Worm (Caenorhabditis elegans) whole organism, midembryonic: Measurements from ENCODE around the gene fbf-2.
A peak's percentile ranks its signal among the peaks of the same experiment; 100 is the strongest.

Experiments used
- T22C8.4 ChIP-seq: fragments of 200-800 bp; sonication (Bioruptor generic); IDR thresholded peaks from 2 replicates; pipeline ENCODE4 v1.3.6; 2022; ENCODE audit warnings: missing genetic modification characterization, missing compliant biosample characterization
- cog-1 ChIP-seq: sonication (generic microtip); optimal IDR thresholded peaks from 2 replicates; lab custom pipeline; 2016; ENCODE audit warnings: missing genetic modification characterization, missing compliant biosample characterization
- flt-1 ChIP-seq: fragments of 200-800 bp; sonication (Bioruptor generic); IDR thresholded peaks from 2 replicates; pipeline ENCODE4 v1.3.6; 2022; ENCODE audit warnings: missing genetic modification characterization, missing compliant biosample characterization
- klf-2 ChIP-seq: fragments of 200-800 bp; sonication (Bioruptor generic); conservative IDR thresholded peaks from 2 replicates; pipeline ENCODE4 v1.3.6; 2022; ENCODE audit warnings: missing genetic modification reagents, missing genetic modification characterization, missing compliant biosample characterization
- med-1 ChIP-seq: sonication (generic microtip); optimal IDR thresholded peaks from 2 replicates; lab custom pipeline; 2017; ENCODE audit warnings: missing genetic modification characterization, mild to moderate bottlenecking, missing compliant biosample characterization, antibody characterized with exemption, missing genetic modification reagents; ENCODE audit not compliant: insufficient read depth
- ref-1 ChIP-seq: fragments of 200-800 bp; sonication (Bioruptor generic); conservative IDR thresholded peaks from 2 replicates; pipeline ENCODE4 v1.3.6; 2022; ENCODE audit warnings: missing genetic modification reagents, missing genetic modification characterization, missing compliant biosample characterization
- tab-1 ChIP-seq: fragments of 200-800 bp; sonication (Bioruptor generic); IDR thresholded peaks from 2 replicates; pipeline ENCODE4 v1.3.6; 2022; ENCODE audit warnings: missing genetic modification characterization, missing compliant biosample characterization
- ztf-23 ChIP-seq: fragments of 200-800 bp; sonication (Bioruptor generic); IDR thresholded peaks from 2 replicates; pipeline ENCODE4 v1.3.6; 2022; ENCODE audit warnings: missing genetic modification reagents, missing genetic modification characterization, missing compliant biosample characterization
- ztf-29 ChIP-seq: fragments of 200-800 bp; sonication (Bioruptor generic); IDR thresholded peaks from 2 replicates; pipeline ENCODE4 v1.3.6; 2022; ENCODE audit warnings: missing genetic modification reagents, missing genetic modification characterization, missing compliant biosample characterization

The fbf-2 gene

ce11 chrII:6049546-6049945, 41.7 kb downstream of the fbf-2 start:
- TF ChIP-seq tab-1 (GFP tag; lab: Robert Waterston, UW) (no peak), ztf-29 (no peak), T22C8.4 (GFP tag; lab: Robert Waterston, UW) (no peak), flt-1 (no peak), cog-1 (tag; lab: Kevin White, UChicago) (no peak), ref-1 (GFP tag; lab: Robert Waterston, UW) (no peak), klf-2 (GFP tag; lab: Robert Waterston, UW) (no peak), med-1 (GFP tag; lab: Kevin White, UChicago) (no peak), ztf-23 (GFP tag; lab: Robert Waterston, UW) (no peak)

ce11 chrII:6047639-6048159, 43.6 kb downstream of the fbf-2 start, which contains the start of the genes R12C12.6 and ran-5:
Gene R12C12.6 (minus strand): TSS chrII:6047867.
Gene ran-5 (plus strand): TSS chrII:6048109.
- no peak for TF ChIP-seq med-1 (GFP tag; lab: Kevin White, UChicago)
- TF ChIP-seq tab-1 (GFP tag; lab: Robert Waterston, UW): no peak
- peak; percentile 71 for TF ChIP-seq cog-1 (tag; lab: Kevin White, UChicago)
- TF ChIP-seq ztf-23 (GFP tag; lab: Robert Waterston, UW): peak; percentile 64; the same call in 1 of the 2 replicates
- TF ChIP-seq klf-2 (GFP tag; lab: Robert Waterston, UW): no peak
- TF ChIP-seq ztf-29: no peak
- 0 out of 2 replicates have a peak, but pooled peaks have one; percentile 33 for TF ChIP-seq flt-1
- TF ChIP-seq ref-1 (GFP tag; lab: Robert Waterston, UW): no peak
- TF ChIP-seq T22C8.4 (GFP tag; lab: Robert Waterston, UW): no peak

- TF ChIP-seq med-1 (GFP tag; lab: Kevin White, UChicago): no peak
- TF ChIP-seq T22C8.4 (GFP tag; lab: Robert Waterston, UW): no peak
- no peak for TF ChIP-seq flt-1
- TF ChIP-seq ztf-23 (GFP tag; lab: Robert Waterston, UW): 0 out of 2 replicates have a peak, but pooled peaks have one; percentile 25
- TF ChIP-seq ref-1 (GFP tag; lab: Robert Waterston, UW): no peak
- no peak for TF ChIP-seq klf-2 (GFP tag; lab: Robert Waterston, UW)
Observed at ce11 chrII:6046023-6046631, 45.2 kb downstream of the fbf-2 start.

- no peak for TF ChIP-seq T22C8.4 (GFP tag; lab: Robert Waterston, UW)
- no peak for TF ChIP-seq ztf-23 (GFP tag; lab: Robert Waterston, UW)
Observed at ce11 chrII:6045048-6045447, 46.2 kb downstream of the fbf-2 start, which contains the start of gene R12C12.5. Gene R12C12.5 (minus strand): TSS chrII:6045148.

- TF ChIP-seq med-1 (GFP tag; lab: Kevin White, UChicago) (no peak), T22C8.4 (GFP tag; lab: Robert Waterston, UW) (no peak), ztf-29 (no peak), tab-1 (GFP tag; lab: Robert Waterston, UW) (no peak), klf-2 (GFP tag; lab: Robert Waterston, UW) (no peak), cog-1 (tag; lab: Kevin White, UChicago) (no peak), ztf-23 (GFP tag; lab: Robert Waterston, UW) (no peak), flt-1 (no peak), ref-1 (GFP tag; lab: Robert Waterston, UW) (no peak)
Observed at ce11 chrII:6043166-6043565, 48.1 kb downstream of the fbf-2 start, which contains the start of gene R12C12.10. Gene R12C12.10 (minus strand): TSS chrII:6043266.
